Worm (Caenorhabditis elegans) whole organism, late embryonic: ENCODE measurements around the gene snx-14.

Source experiments
- C38D4.7 ChIP-seq: fragments of 200-800 bp; sonication (Bioruptor generic); optimal IDR thresholded peaks from 2 replicates; lab custom pipeline; 2018; ENCODE audit warnings: mild to moderate bottlenecking, missing genetic modification characterization, moderate library complexity, missing compliant biosample characterization
- F13H6.1 ChIP-seq: sonication (generic microtip); optimal IDR thresholded peaks from 2 replicates; lab custom pipeline; 2016; ENCODE audit warnings: missing genetic modification characterization, missing compliant biosample characterization
- K09A11.1 ChIP-seq: sonication (generic microtip); optimal IDR thresholded peaks from 2 replicates; lab custom pipeline; 2017; ENCODE audit warnings: antibody characterized with exemption, mild to moderate bottlenecking, missing genetic modification characterization, missing compliant biosample characterization; ENCODE audit not compliant: insufficient read depth
- ama-1 ChIP-seq: fragments of 150-350 bp; optimal IDR thresholded peaks from 2 replicates; lab custom pipeline; 2014
- ceh-14 ChIP-seq: sonication (generic microtip); optimal IDR thresholded peaks from 2 replicates; lab custom pipeline; 2016; ENCODE audit warnings: missing genotype, missing genetic modification characterization, missing compliant biosample characterization
- ceh-18 ChIP-seq: sonication (generic microtip); optimal IDR thresholded peaks from 2 replicates; lab custom pipeline; 2016; ENCODE audit warnings: missing genetic modification characterization, missing compliant biosample characterization
- ceh-22 ChIP-seq: sonication (generic microtip); optimal IDR thresholded peaks from 2 replicates; lab custom pipeline; 2017; ENCODE audit warnings: missing biosample characterization, missing genetic modification characterization
- ceh-24 ChIP-seq: sonication (generic microtip); optimal IDR thresholded peaks from 2 replicates; lab custom pipeline; 2016; ENCODE audit warnings: mild to moderate bottlenecking, missing genetic modification characterization, missing compliant biosample characterization
- ceh-31 ChIP-seq: sonication (generic microtip); optimal IDR thresholded peaks from 2 replicates; lab custom pipeline; 2016; ENCODE audit warnings: missing genetic modification characterization, missing compliant biosample characterization
- ceh-45 ChIP-seq: fragments of 200-800 bp; sonication (Bioruptor generic); IDR thresholded peaks from 2 replicates; pipeline ENCODE4 v1.3.6; 2022; ENCODE audit warnings: missing genetic modification reagents, missing genetic modification characterization, missing compliant biosample characterization
- ceh-48 ChIP-seq: sonication (generic microtip); optimal IDR thresholded peaks from 2 replicates; lab custom pipeline; 2016; ENCODE audit warnings: missing genetic modification characterization, inconsistent platforms, missing compliant biosample characterization
- ceh-9 ChIP-seq: sonication (generic microtip); optimal IDR thresholded peaks from 2 replicates; lab custom pipeline; 2016; ENCODE audit warnings: mild to moderate bottlenecking, missing genetic modification characterization, inconsistent platforms, missing compliant biosample characterization
- che-1 ChIP-seq: sonication (generic microtip); optimal IDR thresholded peaks from 2 replicates; lab custom pipeline; 2016; ENCODE audit warnings: mild to moderate bottlenecking, missing genetic modification characterization, missing compliant biosample characterization
- dmd-4 ChIP-seq: sonication (generic microtip); optimal IDR thresholded peaks from 2 replicates; lab custom pipeline; 2016; ENCODE audit warnings: borderline replicate concordance, missing genetic modification characterization, missing compliant biosample characterization
- elt-2 ChIP-seq: sonication (generic microtip); optimal IDR thresholded peaks from 2 replicates; lab custom pipeline; 2016; ENCODE audit warnings: missing genetic modification reagents, missing genetic modification characterization, missing compliant biosample characterization
- fkh-6 ChIP-seq: sonication (generic microtip); optimal IDR thresholded peaks from 2 replicates; lab custom pipeline; 2016; ENCODE audit warnings: missing genetic modification characterization, missing compliant biosample characterization
- gmeb-2 ChIP-seq: sonication (generic microtip); optimal IDR thresholded peaks from 2 replicates; lab custom pipeline; 2016; ENCODE audit warnings: missing genetic modification characterization, inconsistent platforms, missing compliant biosample characterization
- hlh-15 ChIP-seq: sonication (generic microtip); optimal IDR thresholded peaks from 2 replicates; lab custom pipeline; 2016; ENCODE audit warnings: missing genetic modification characterization, missing compliant biosample characterization
- hlh-30 ChIP-seq: sonication (generic microtip); optimal IDR thresholded peaks from 2 replicates; lab custom pipeline; 2017; ENCODE audit warnings: antibody characterized with exemption, missing genetic modification characterization, missing compliant biosample characterization; ENCODE audit not compliant: insufficient read depth
- hlh-8 ChIP-seq: sonication (generic microtip); optimal IDR thresholded peaks from 2 replicates; lab custom pipeline; 2016; ENCODE audit warnings: missing genotype, missing genetic modification characterization, missing compliant biosample characterization
- madf-2 ChIP-seq: sonication (generic microtip); optimal IDR thresholded peaks from 2 replicates; lab custom pipeline; 2017; ENCODE audit warnings: missing genetic modification characterization, missing compliant biosample characterization
- nfya-1 ChIP-seq: sonication (generic microtip); optimal IDR thresholded peaks from 2 replicates; lab custom pipeline; 2017; ENCODE audit warnings: missing genetic modification characterization, mild to moderate bottlenecking, missing compliant biosample characterization, antibody characterized with exemption, moderate library complexity
- nhr-11 ChIP-seq: fragments of 150-350 bp; optimal IDR thresholded peaks from 2 replicates; lab custom pipeline; 2014; ENCODE audit warnings: missing biosample characterization, missing genetic modification characterization
- nhr-232 ChIP-seq: sonication (generic microtip); optimal IDR thresholded peaks from 2 replicates; lab custom pipeline; 2016; ENCODE audit warnings: missing genetic modification characterization, missing compliant biosample characterization
- pat-9 ChIP-seq: fragments of 200-800 bp; sonication (Bioruptor generic); optimal IDR thresholded peaks from 2 replicates; lab custom pipeline; 2018; ENCODE audit warnings: mild to moderate bottlenecking, missing genetic modification characterization, moderate library complexity, missing compliant biosample characterization
- pha-4 ChIP-seq: fragments of 150-350 bp; optimal IDR thresholded peaks from 2 replicates; lab custom pipeline; 2018; ENCODE audit warnings: missing biosample characterization, missing genetic modification reagents, missing genetic modification characterization
- pqm-1 ChIP-seq: sonication (generic microtip); optimal IDR thresholded peaks from 2 replicates; lab custom pipeline; 2016; ENCODE audit warnings: missing genetic modification characterization, missing compliant biosample characterization
- pros-1 ChIP-seq: fragments of 150-350 bp; optimal IDR thresholded peaks from 2 replicates; lab custom pipeline; 2014; ENCODE audit warnings: missing biosample characterization, missing genetic modification reagents, missing genetic modification characterization
- ref-2 ChIP-seq: sonication (generic microtip); optimal IDR thresholded peaks from 2 replicates; lab custom pipeline; 2016; ENCODE audit warnings: missing genetic modification characterization, missing compliant biosample characterization
- rnt-1 ChIP-seq: sonication (generic microtip); optimal IDR thresholded peaks from 2 replicates; lab custom pipeline; 2016; ENCODE audit warnings: missing genetic modification characterization, missing compliant biosample characterization
- sdc-2 ChIP-seq: sonication (generic microtip); optimal IDR thresholded peaks from 2 replicates; lab custom pipeline; 2016; ENCODE audit warnings: missing genotype, missing genetic modification characterization, missing compliant biosample characterization
- syd-9 ChIP-seq: sonication (generic microtip); optimal IDR thresholded peaks from 2 replicates; lab custom pipeline; 2016; ENCODE audit warnings: mild to moderate bottlenecking, missing genetic modification characterization, moderate library complexity, missing compliant biosample characterization
- tbx-2 ChIP-seq: sonication (generic microtip); optimal IDR thresholded peaks from 2 replicates; lab custom pipeline; 2016; ENCODE audit warnings: missing genetic modification characterization, missing compliant biosample characterization
- tbx-7 ChIP-seq: sonication (generic microtip); optimal IDR thresholded peaks from 2 replicates; lab custom pipeline; 2016; ENCODE audit warnings: missing genotype, missing genetic modification characterization, missing compliant biosample characterization
- unc-42 ChIP-seq: sonication (generic microtip); optimal IDR thresholded peaks from 2 replicates; lab custom pipeline; 2016; ENCODE audit warnings: missing genotype, missing genetic modification characterization, missing compliant biosample characterization
- unc-55 ChIP-seq: sonication (generic microtip); optimal IDR thresholded peaks from 2 replicates; lab custom pipeline; 2017; ENCODE audit warnings: missing biosample characterization, missing genetic modification reagents, missing genetic modification characterization
- unc-86 ChIP-seq: sonication (generic microtip); optimal IDR thresholded peaks from 2 replicates; lab custom pipeline; 2016; ENCODE audit warnings: missing genetic modification characterization, missing compliant biosample characterization

The snx-14 gene

DNA sequence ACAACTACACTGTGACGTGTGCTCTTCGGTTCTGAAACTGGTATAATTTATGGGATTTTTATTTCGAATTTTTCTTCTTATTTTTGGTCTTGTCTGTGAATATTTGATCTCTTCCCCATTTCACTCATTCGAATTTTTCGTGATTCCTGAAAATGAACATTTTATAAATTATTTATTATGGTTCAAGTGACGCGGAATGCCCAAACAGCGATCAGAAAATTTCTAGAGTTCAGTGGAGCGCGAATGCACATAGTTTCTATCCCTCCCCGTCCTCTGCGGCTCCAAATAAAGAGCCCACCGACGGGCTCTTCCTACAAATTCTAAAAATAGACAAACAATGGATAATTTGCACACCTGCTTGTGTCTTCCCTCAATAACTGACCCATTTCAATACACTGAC lies 27.4 kb downstream of the snx-14 start, which contains the start of gene F54F11.1:
F54F11.1 (plus strand) TSS at position 301 of the 400 bp plus-strand sequence.
- TF ChIP-seq ceh-22, result no peak
- TF ChIP-seq pros-1 (tag; lab: Kevin White, UChicago), result no peak
- no peak for TF ChIP-seq rnt-1
- TF ChIP-seq unc-86 (tag; lab: Kevin White, UChicago), result no peak
- no peak for TF ChIP-seq ref-2
- TF ChIP-seq gmeb-2 (tag; lab: Kevin White, UChicago), result no peak
- no peak for TF ChIP-seq ceh-45 (GFP tag; lab: Robert Waterston, UW)
- TF ChIP-seq nhr-11, result no peak
- TF ChIP-seq hlh-15 (tag; lab: Kevin White, UChicago), result no peak
- TF ChIP-seq sdc-2, result no peak
- no peak for TF ChIP-seq ceh-14 (tag; lab: Kevin White, UChicago)
- no peak for TF ChIP-seq dmd-4 (tag; lab: Kevin White, UChicago)
- no peak for TF ChIP-seq ceh-24 (tag; lab: Kevin White, UChicago)
- TF ChIP-seq nhr-232, result no peak
- TF ChIP-seq ama-1 (lab: Kevin White, UChicago), result no peak
- TF ChIP-seq tbx-2, result no peak

DNA sequence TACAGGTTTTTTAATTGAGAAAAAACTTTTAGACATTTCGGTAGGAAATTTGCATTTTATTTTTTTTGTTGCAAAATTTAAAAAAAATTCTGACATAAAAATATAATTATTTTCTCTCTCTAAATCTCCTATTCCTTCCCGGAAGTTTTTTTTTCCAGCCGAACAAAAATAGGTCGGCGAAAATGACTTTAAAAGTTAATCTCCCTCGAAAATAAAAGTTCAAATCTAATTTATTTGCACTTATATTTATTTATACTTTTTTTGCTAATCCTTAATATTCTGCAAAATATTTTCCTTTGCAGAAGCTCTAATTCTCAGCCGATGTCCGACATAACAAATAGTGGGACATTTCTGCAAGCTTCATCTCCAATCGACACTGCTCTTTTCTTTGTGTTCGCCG lies 29.4 kb downstream of the snx-14 start, which contains the start of gene F45H10.5:
F45H10.5 (plus strand) TSS at position 301 of the 400 bp plus-strand sequence.
- TF ChIP-seq ceh-45 (GFP tag; lab: Robert Waterston, UW) (no peak), ceh-31 (tag; lab: Kevin White, UChicago) (no peak), rnt-1 (no peak), tbx-7 (tag; lab: Kevin White, UChicago) (no peak), ceh-22 (no peak), hlh-30 (tag; lab: Kevin White, UChicago) (no peak), ceh-48 (tag; lab: Kevin White, UChicago) (no peak), C38D4.7 (no peak), pqm-1 (tag; lab: Kevin White, UChicago) (no peak), ama-1 (lab: Kevin White, UChicago) (no peak), tbx-2 (no peak), ceh-9 (no peak), che-1 (no peak), pha-4 (tag; lab: Kevin White, UChicago) (no peak), F13H6.1 (no peak)

DNA sequence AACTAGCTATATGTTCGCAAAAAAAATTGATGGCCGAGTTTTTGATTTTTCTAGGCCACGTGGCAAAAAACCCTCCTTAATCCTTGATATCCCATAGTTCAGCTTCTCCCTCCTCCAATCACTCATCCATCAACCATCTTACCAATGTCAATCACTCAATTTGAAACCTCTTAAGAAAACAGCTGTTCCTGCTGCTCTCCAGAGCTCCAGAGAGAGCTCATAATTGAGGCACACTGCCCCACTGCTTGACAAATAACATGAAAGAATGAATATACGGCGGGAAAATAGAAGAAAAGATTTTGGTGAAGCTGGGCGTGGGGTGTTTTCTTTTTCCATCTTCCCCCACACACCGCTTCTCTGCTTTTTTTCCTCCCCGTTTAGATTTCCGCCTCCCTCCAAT lies 30.4 kb downstream of the snx-14 start:
- TF ChIP-seq unc-55 (GFP tag; lab: Kevin White, UChicago) (peak; percentile 98), nfya-1 (peak; percentile 10), madf-2 (tag; lab: Kevin White, UChicago) (no peak), ceh-18 (tag; lab: Kevin White, UChicago) (peak; percentile 56), K09A11.1 (tag; lab: Kevin White, UChicago) (no peak), hlh-8 (tag; lab: Kevin White, UChicago) (no peak), syd-9 (tag; lab: Kevin White, UChicago) (no peak)

DNA sequence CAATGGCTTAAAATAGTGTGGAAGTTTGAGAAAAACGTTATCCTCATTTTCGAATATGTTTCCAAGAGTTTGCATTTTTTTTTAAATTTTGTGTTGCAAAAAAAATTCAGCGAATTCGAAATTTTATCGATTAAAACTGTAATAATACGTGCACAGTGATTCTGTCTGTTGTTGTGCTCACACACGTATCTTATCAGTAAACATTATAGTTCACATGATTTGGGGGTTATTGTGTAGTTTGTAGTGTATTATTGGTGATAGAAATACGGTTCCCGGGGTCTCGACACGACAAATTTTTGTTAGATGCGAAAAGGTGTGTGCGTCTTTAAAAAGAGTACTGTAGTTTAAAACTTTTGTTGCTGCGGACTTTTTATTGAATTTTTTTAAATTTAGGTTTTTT lies 35.3 kb downstream of the snx-14 start, which contains the start of gene drr-1:
drr-1 (minus strand) TSS at position 183 of the 400 bp plus-strand sequence.
- TF ChIP-seq fkh-6, result no peak
- peak; percentile 58 for TF ChIP-seq elt-2
- TF ChIP-seq pat-9 (tag; lab: Kevin White, UChicago), result no peak
- TF ChIP-seq, all 69 proteins: peak for 1

DNA sequence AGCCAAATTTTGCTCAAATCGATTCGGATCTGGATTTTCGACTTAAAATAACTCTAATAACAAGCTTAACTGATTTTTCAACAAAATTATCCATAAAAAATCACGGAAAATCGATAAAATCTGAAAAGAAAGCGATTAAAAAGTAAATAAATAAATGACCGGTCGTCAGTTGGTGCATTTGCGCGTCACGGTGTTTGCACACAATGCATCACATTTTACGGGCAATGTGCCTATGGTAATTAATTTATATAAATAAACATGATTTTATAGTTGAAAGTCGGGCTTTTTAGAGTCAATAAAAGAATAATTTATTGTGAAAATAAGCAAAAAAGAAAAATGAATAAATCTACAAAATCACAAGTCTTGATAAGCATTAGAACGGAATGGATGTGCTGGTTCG lies 36.3 kb downstream of the snx-14 start:
- TF ChIP-seq ceh-14 (tag; lab: Kevin White, UChicago) (no peak), nfya-1 (peak; percentile 9), fkh-6 (no peak), unc-42 (peak; percentile 68)
